Worm (Caenorhabditis elegans) whole organism, young adult: Measurements from ENCODE around the gene T28F12.1.

Source experiments
- B0035.1 ChIP-seq: sonication (generic microtip); optimal IDR thresholded peaks from 2 replicates; lab custom pipeline; 2016; ENCODE audit warnings: missing genetic modification characterization, mild to moderate bottlenecking, missing compliant biosample characterization, missing genotype, missing genetic modification reagents
- B0336.3 ChIP-seq: fragments of 200-800 bp; sonication (Bioruptor generic); IDR thresholded peaks from 2 replicates; pipeline ENCODE4 v1.3.6; 2022; ENCODE audit warnings: missing genetic modification characterization, missing compliant biosample characterization
- C06A6.2 ChIP-seq: fragments of 200-800 bp; sonication (Bioruptor generic); conservative IDR thresholded peaks from 2 replicates; pipeline ENCODE4 v1.3.6; 2022; ENCODE audit warnings: missing genetic modification characterization, missing compliant biosample characterization
- C17E4.6 ChIP-seq: fragments of 200-800 bp; sonication (Bioruptor generic); IDR thresholded peaks from 2 replicates; pipeline ENCODE4 v1.3.6; 2022; ENCODE audit warnings: missing genetic modification reagents, missing genetic modification characterization, missing compliant biosample characterization
- F37B4.10 ChIP-seq: fragments of 200-800 bp; sonication (Bioruptor generic); IDR thresholded peaks from 2 replicates; pipeline ENCODE4 v1.3.6; 2022; ENCODE audit warnings: missing genetic modification characterization, missing compliant biosample characterization
- F39B2.1 ChIP-seq: fragments of 200-800 bp; sonication (Bioruptor generic); IDR thresholded peaks from 2 replicates; pipeline ENCODE4 v1.3.6; 2022; ENCODE audit warnings: missing genetic modification reagents, missing genetic modification characterization, missing compliant biosample characterization
- K12H6.12 ChIP-seq: fragments of 200-800 bp; sonication (Bioruptor generic); optimal IDR thresholded peaks from 2 replicates; lab custom pipeline; 2018; ENCODE audit warnings: mild to moderate bottlenecking, missing genetic modification characterization, missing compliant biosample characterization
- Y56A3A.18 ChIP-seq: fragments of 200-800 bp; sonication (Bioruptor generic); IDR thresholded peaks from 2 replicates; pipeline ENCODE4 v1.3.6; 2022; ENCODE audit warnings: missing genetic modification reagents, missing genetic modification characterization, missing compliant biosample characterization
- Y67H2A.10 ChIP-seq: fragments of 200-800 bp; sonication (Bioruptor generic); conservative IDR thresholded peaks from 2 replicates; pipeline ENCODE4 v1.3.6; 2022; ENCODE audit warnings: missing genetic modification reagents, missing genetic modification characterization, missing compliant biosample characterization
- Y95B8A.8 ChIP-seq: fragments of 200-800 bp; sonication (Bioruptor generic); IDR thresholded peaks from 2 replicates; pipeline ENCODE4 v1.3.6; 2022; ENCODE audit warnings: missing genetic modification reagents, missing genetic modification characterization, missing compliant biosample characterization
- cebp-1 ChIP-seq, 2 experiments: fragments of 200-800 bp in 1 of 2; sonication (Bioruptor generic) in 1 of 2; sonication (generic microtip) in 1 of 2; IDR thresholded peaks in 1 of 2; optimal IDR thresholded peaks in 1 of 2; 2 replicates each; pipeline versions ENCODE4 v1.3.6 to Lab custom; 2017 to 2022; ENCODE audit warnings: missing compliant biosample characterization in 2 of 2, missing genetic modification characterization in 2 of 2, mild to moderate bottlenecking in 1 of 2, missing genetic modification reagents in 1 of 2, moderate library complexity in 1 of 2
- cebp-2 ChIP-seq: fragments of 200-800 bp; sonication (Bioruptor generic); IDR thresholded peaks from 2 replicates; pipeline ENCODE4 v1.3.6; 2022; ENCODE audit warnings: missing genetic modification characterization, missing compliant biosample characterization
- ceh-100 ChIP-seq: fragments of 200-800 bp; sonication (Bioruptor generic); IDR thresholded peaks from 2 replicates; pipeline ENCODE4 v1.3.6; 2022; ENCODE audit warnings: missing genetic modification reagents, missing genetic modification characterization, missing compliant biosample characterization
- ceh-40 ChIP-seq: fragments of 200-800 bp; sonication (Bioruptor generic); IDR thresholded peaks from 2 replicates; pipeline ENCODE4 v1.3.6; 2022; ENCODE audit warnings: missing genetic modification characterization, missing compliant biosample characterization
- ceh-58 ChIP-seq: fragments of 200-800 bp; sonication (Bioruptor generic); IDR thresholded peaks from 2 replicates; pipeline ENCODE4 v1.3.6; 2022; ENCODE audit warnings: missing genetic modification characterization, missing compliant biosample characterization
- chd-7 ChIP-seq: sonication (generic microtip); optimal IDR thresholded peaks from 2 replicates; lab custom pipeline; 2016; ENCODE audit warnings: mild to moderate bottlenecking, missing genetic modification characterization, moderate library complexity, missing compliant biosample characterization
- die-1 ChIP-seq: sonication (generic microtip); optimal IDR thresholded peaks from 2 replicates; lab custom pipeline; 2016; ENCODE audit warnings: missing genotype, mild to moderate bottlenecking, missing genetic modification characterization, missing compliant biosample characterization
- egl-18 ChIP-seq: fragments of 200-800 bp; sonication (Bioruptor generic); IDR thresholded peaks from 2 replicates; pipeline ENCODE4 v1.3.6; 2022; ENCODE audit warnings: missing genetic modification reagents, missing genetic modification characterization, missing compliant biosample characterization
- egrh-3 ChIP-seq: fragments of 200-800 bp; sonication (Bioruptor generic); IDR thresholded peaks from 2 replicates; pipeline ENCODE4 v1.3.6; 2022; ENCODE audit warnings: missing genetic modification reagents, missing genetic modification characterization, missing compliant biosample characterization
- him-1 ChIP-seq: sonication (generic microtip); optimal IDR thresholded peaks from 2 replicates; lab custom pipeline; 2016; ENCODE audit warnings: missing genotype, missing genetic modification reagents, missing genetic modification characterization, missing compliant biosample characterization
- hsf-1 ChIP-seq: fragments of 200-800 bp; sonication (Bioruptor generic); IDR thresholded peaks from 2 replicates; pipeline ENCODE4 v1.3.6; 2022; ENCODE audit warnings: missing genetic modification reagents, missing genetic modification characterization, missing compliant biosample characterization
- let-526 ChIP-seq: fragments of 200-800 bp; sonication (Bioruptor generic); IDR thresholded peaks from 2 replicates; pipeline ENCODE4 v1.3.6; 2022; ENCODE audit warnings: missing genetic modification reagents, missing genetic modification characterization, missing compliant biosample characterization
- lin-40 ChIP-seq: sonication (generic microtip); optimal IDR thresholded peaks from 2 replicates; lab custom pipeline; 2016; ENCODE audit warnings: missing genetic modification characterization, mild to moderate bottlenecking, missing compliant biosample characterization, missing genotype, missing genetic modification reagents
- lir-1 ChIP-seq: fragments of 200-800 bp; sonication (Bioruptor generic); conservative IDR thresholded peaks from 2 replicates; pipeline ENCODE4 v1.3.6; 2022; ENCODE audit warnings: missing genetic modification reagents, missing genetic modification characterization, missing compliant biosample characterization
- mcd-1 ChIP-seq: fragments of 200-800 bp; sonication (Bioruptor generic); IDR thresholded peaks from 2 replicates; pipeline ENCODE4 v1.3.6; 2022; ENCODE audit warnings: missing genetic modification reagents, missing genetic modification characterization, missing compliant biosample characterization
- mxl-1 ChIP-seq: sonication (generic microtip); optimal IDR thresholded peaks from 2 replicates; lab custom pipeline; 2016; ENCODE audit warnings: missing genetic modification characterization, missing compliant biosample characterization
- nfyb-1 ChIP-seq: fragments of 200-800 bp; sonication (Bioruptor generic); IDR thresholded peaks from 2 replicates; pipeline ENCODE4 v1.3.6; 2022; ENCODE audit warnings: missing genetic modification reagents, missing genetic modification characterization, missing compliant biosample characterization
- nhr-80 ChIP-seq: sonication (generic microtip); optimal IDR thresholded peaks from 2 replicates; lab custom pipeline; 2016; ENCODE audit warnings: missing genetic modification characterization, missing compliant biosample characterization
- nhr-90 ChIP-seq: sonication (generic microtip); optimal IDR thresholded peaks from 2 replicates; lab custom pipeline; 2016; ENCODE audit warnings: missing genotype, mild to moderate bottlenecking, missing genetic modification characterization, missing compliant biosample characterization
- repo-1 ChIP-seq: sonication (generic microtip); optimal IDR thresholded peaks from 2 replicates; lab custom pipeline; 2017; ENCODE audit warnings: mild to moderate bottlenecking, missing genetic modification characterization, missing compliant biosample characterization
- rpc-1 ChIP-seq, 2 experiments: fragments of 150-350 bp in 1 of 2; sonication (generic microtip) in 1 of 2; optimal IDR thresholded peaks; 2 replicates each; lab custom pipeline; 2014 to 2018; ENCODE audit warnings: missing biosample characterization in 1 of 2, missing genetic modification characterization in 1 of 2, missing genetic modification reagents in 1 of 2, missing genotype in 1 of 2
- sea-2 ChIP-seq: fragments of 200-800 bp; sonication (Bioruptor generic); IDR thresholded peaks from 2 replicates; pipeline ENCODE4 v1.3.6; 2022; ENCODE audit warnings: missing genetic modification characterization, missing compliant biosample characterization
- snpc-1.1 ChIP-seq: sonication (generic microtip); optimal IDR thresholded peaks from 2 replicates; lab custom pipeline; 2017; ENCODE audit warnings: missing genetic modification characterization, mild to moderate bottlenecking, missing compliant biosample characterization, antibody characterized with exemption, moderate library complexity, missing genotype, missing genetic modification reagents; ENCODE audit not compliant: insufficient read depth
- snpc-1.3 ChIP-seq: sonication (generic microtip); optimal IDR thresholded peaks from 2 replicates; lab custom pipeline; 2017; ENCODE audit warnings: missing genetic modification characterization, mild to moderate bottlenecking, missing compliant biosample characterization, antibody characterized with exemption, moderate library complexity, missing genotype, missing genetic modification reagents; ENCODE audit not compliant: insufficient read depth
- sptf-2 ChIP-seq: fragments of 200-800 bp; sonication (Bioruptor generic); optimal IDR thresholded peaks from 2 replicates; lab custom pipeline; 2018; ENCODE audit warnings: mild to moderate bottlenecking, missing genetic modification characterization, missing compliant biosample characterization
- unc-62 ChIP-seq: fragments of 150-350 bp; optimal IDR thresholded peaks from 2 replicates; lab custom pipeline; 2014; ENCODE audit warnings: missing biosample characterization, missing genetic modification reagents, missing genetic modification characterization
- zfh-2 ChIP-seq: fragments of 200-800 bp; sonication (Bioruptor generic); conservative IDR thresholded peaks from 2 replicates; pipeline ENCODE4 v1.3.6; 2022; ENCODE audit warnings: missing genetic modification reagents, missing genetic modification characterization, missing compliant biosample characterization
- ztf-18 ChIP-seq: sonication (generic microtip); optimal IDR thresholded peaks from 2 replicates; lab custom pipeline; 2016; ENCODE audit warnings: missing genotype, mild to moderate bottlenecking, missing genetic modification characterization, missing compliant biosample characterization
- ztf-25 ChIP-seq: fragments of 200-800 bp; sonication (Bioruptor generic); IDR thresholded peaks from 2 replicates; pipeline ENCODE4 v1.3.6; 2022; ENCODE audit warnings: missing genetic modification reagents, missing genetic modification characterization, missing compliant biosample characterization
- ztf-28 ChIP-seq: fragments of 200-800 bp; sonication (Bioruptor generic); IDR thresholded peaks from 2 replicates; pipeline ENCODE4 v1.3.6; 2022; ENCODE audit warnings: missing genetic modification reagents, missing genetic modification characterization, missing compliant biosample characterization

T28F12.1 gene

ce11 chrV:4496104-4496586, 16.7 kb upstream of the T28F12.1 start:
- TF ChIP-seq nhr-90 (tag; lab: Kevin White, UChicago) (no peak), ztf-25 (GFP tag; lab: Robert Waterston, UW) (0 out of 2 replicates have a peak, but pooled peaks have one; percentile 7), nhr-80 (tag; lab: Kevin White, UChicago) (peak; percentile 23)

DNA sequence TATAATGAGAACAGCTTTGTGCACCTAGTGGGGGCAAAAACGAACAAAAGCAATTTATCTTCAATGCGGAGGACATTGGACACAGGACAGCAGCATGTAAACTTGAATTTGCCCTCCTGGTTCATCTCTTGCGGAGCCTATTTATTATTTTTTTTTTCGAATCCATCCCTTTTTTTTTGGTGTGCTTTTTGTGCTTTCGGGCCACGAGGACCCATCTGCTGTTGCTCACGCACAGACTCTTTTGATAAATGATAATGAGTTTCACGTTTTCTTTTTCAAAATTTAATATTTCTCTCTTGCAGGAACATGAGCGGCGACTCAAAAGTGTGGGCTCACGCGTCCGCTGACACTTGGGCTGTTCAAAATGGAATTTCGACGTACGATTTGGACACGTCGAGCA, 15.7 kb upstream of the T28F12.1 start, which contains the start of gene unc-62:
Gene unc-62 (plus strand): TSS at position 301 of the 400 bp plus-strand sequence.
- TF ChIP-seq snpc-1.1 (no peak), hsf-1 (GFP tag; lab: Robert Waterston, UW) (no peak), ceh-40 (GFP tag; lab: Robert Waterston, UW) (no peak), F37B4.10 (no peak), F39B2.1 (no peak), rpc-1 (optimal IDR thresholded peaks at IDR 0.05; lab: Kevin White, UChicago) (no peak), rpc-1 (tag; optimal IDR thresholded peaks at IDR 0.05; lab: Kevin White, UChicago) (no peak), ztf-28 (GFP tag; lab: Robert Waterston, UW) (no peak), let-526 (GFP tag; lab: Robert Waterston, UW) (no peak), B0035.1 (tag; lab: Kevin White, UChicago) (no peak), ceh-100 (GFP tag; lab: Robert Waterston, UW) (no peak), chd-7 (no peak), die-1 (tag; lab: Kevin White, UChicago) (no peak), C17E4.6 (GFP tag; lab: Robert Waterston, UW) (no peak), cebp-2 (GFP tag; lab: Robert Waterston, UW) (no peak), C06A6.2 (GFP tag; lab: Robert Waterston, UW) (no peak), Y95B8A.8 (no peak), sea-2 (GFP tag; lab: Robert Waterston, UW) (no peak), repo-1 (tag; lab: Kevin White, UChicago) (no peak)
- TF ChIP-seq, all 124 proteins: peak for 0

ce11 chrV:4499156-4499808, 13.6 kb upstream of the T28F12.1 start:
- TF ChIP-seq nfyb-1 (GFP tag; lab: Robert Waterston, UW) (peak; percentile 60; the same call in 1 of the 2 replicates), him-1 (tag; lab: Kevin White, UChicago) (no peak), B0336.3 (GFP tag; lab: Robert Waterston, UW) (0 out of 2 replicates have a peak, but pooled peaks have one; percentile 37), cebp-1 (GFP tag; IDR thresholded peaks at IDR 0.05; lab: Robert Waterston, UW) (0 out of 2 replicates have a peak, but pooled peaks have one; percentile 41), cebp-1 (tag; optimal IDR thresholded peaks at IDR 0.05; lab: Kevin White, UChicago) (peak; percentile 29), hsf-1 (GFP tag; lab: Robert Waterston, UW) (no peak), K12H6.12 (tag; lab: Kevin White, UChicago) (peak; percentile 55), egl-18 (0 out of 2 replicates have a peak, but pooled peaks have one; percentile 12), lir-1 (GFP tag; lab: Robert Waterston, UW) (no peak), zfh-2 (GFP tag; lab: Robert Waterston, UW) (peak; percentile 78), ceh-58 (no peak), mxl-1 (no peak), Y67H2A.10 (GFP tag; lab: Robert Waterston, UW) (no peak), sptf-2 (GFP tag; lab: Kevin White, UChicago) (no peak), unc-62 (GFP tag; lab: Kevin White, UChicago) (peak; percentile 94), lin-40 (no peak), egrh-3 (GFP tag; lab: Robert Waterston, UW) (peak; percentile 80; the same call in 1 of the 2 replicates), C17E4.6 (GFP tag; lab: Robert Waterston, UW) (no peak), mcd-1 (peak; percentile 31; the same call in 1 of the 2 replicates), ztf-18 (no peak), snpc-1.3 (tag; lab: Kevin White, UChicago) (no peak), Y56A3A.18 (GFP tag; lab: Robert Waterston, UW) (0 out of 2 replicates have a peak, but pooled peaks have one; percentile 12)
- TF ChIP-seq, all 124 proteins: peak for 10
